Fruit fly (Drosophila melanogaster) whole organism, pupa: ENCODE results near the gene out.
A peak's percentile ranks its signal among the peaks of the same experiment; 100 is the strongest.

Experiments
- CG12605 ChIP-seq: fragments of 200-800 bp; sonication (Bioruptor generic); IDR thresholded peaks from 2 replicates; pipeline ENCODE4 v1.3.6; 2022; ENCODE audit warnings: missing biosample characterization, missing genetic modification characterization
- CG13204 ChIP-seq: fragments of 200-800 bp; sonication (Bioruptor generic); optimal IDR thresholded peaks from 2 replicates; lab custom pipeline; 2018; ENCODE audit warnings: missing biosample characterization, mild to moderate bottlenecking, missing genetic modification characterization, moderate library complexity
- CG14655 ChIP-seq: fragments of 200-800 bp; sonication (Bioruptor generic); optimal IDR thresholded peaks from 3 replicates; lab custom pipeline; 2017; ENCODE audit warnings: mild to moderate bottlenecking, missing biosample characterization, missing genetic modification reagents, missing genetic modification characterization
- EcR ChIP-seq: fragments of 200-800 bp; sonication (Bioruptor generic); optimal IDR thresholded peaks from 3 replicates; lab custom pipeline; 2019; ENCODE audit warnings: missing biosample characterization, missing genetic modification characterization, mild to moderate bottlenecking, moderate library complexity, missing genetic modification reagents

- TF ChIP-seq CG14655 (GFP tag; lab: Kevin White, UChicago), result no peak
- TF ChIP-seq CG12605 (GFP tag; lab: Robert Waterston, UW), result no peak
- peak; percentile 64 for TF ChIP-seq EcR
- TF ChIP-seq CG13204 (GFP tag; lab: Kevin White, UChicago), result no peak
Measured at dm6 chrX:19295831-19296423, 26.0 kb downstream of the out start.
